Fruit fly (Drosophila melanogaster) whole organism, embryonic: ENCODE measurements around the gene CG7878.

Source experiments
- ATbp ChIP-seq: fragments of 200-800 bp; sonication (Bioruptor generic); optimal IDR thresholded peaks from 2 replicates; lab custom pipeline; 2017; ENCODE audit warnings: missing biosample characterization, mild to moderate bottlenecking, missing genetic modification characterization, missing genetic modification reagents
- CG11085 ChIP-seq: fragments of 200-800 bp; sonication (Bioruptor generic); IDR thresholded peaks from 2 replicates; pipeline ENCODE4 v1.3.6; 2022; ENCODE audit warnings: missing biosample characterization, missing genetic modification characterization
- CG11247 ChIP-seq: fragments of 200-800 bp; sonication (Bioruptor generic); IDR thresholded peaks from 2 replicates; pipeline ENCODE4 v1.3.6; 2022; ENCODE audit warnings: missing biosample characterization, missing genetic modification characterization
- CG12942 ChIP-seq: fragments of 200-800 bp; sonication (Bioruptor generic); optimal IDR thresholded peaks from 3 replicates; lab custom pipeline; 2016; ENCODE audit warnings: missing biosample characterization, missing genetic modification characterization
- CG13624 ChIP-seq: fragments of 200-800 bp; sonication (Bioruptor generic); optimal IDR thresholded peaks from 2 replicates; lab custom pipeline; 2016; ENCODE audit warnings: missing biosample characterization, missing genetic modification characterization
- CG13775 ChIP-seq: fragments of 200-800 bp; sonication (Bioruptor generic); optimal IDR thresholded peaks from 3 replicates; lab custom pipeline; 2017; ENCODE audit warnings: missing biosample characterization, mild to moderate bottlenecking, missing genetic modification characterization
- CG17328 ChIP-seq: fragments of 200-800 bp; sonication (Bioruptor generic); IDR thresholded peaks from 2 replicates; pipeline ENCODE4 v1.3.6; 2022; ENCODE audit warnings: missing biosample characterization, missing genetic modification characterization
- CG17385 ChIP-seq: fragments of 200-800 bp; sonication (Bioruptor generic); optimal IDR thresholded peaks from 3 replicates; lab custom pipeline; 2018; ENCODE audit warnings: missing biosample characterization, mild to moderate bottlenecking, missing genetic modification characterization
- CG18476 ChIP-seq: fragments of 200-800 bp; sonication (Bioruptor generic); optimal IDR thresholded peaks from 2 replicates; lab custom pipeline; 2016; ENCODE audit warnings: missing biosample characterization, mild to moderate bottlenecking, missing genetic modification characterization
- CG2116 ChIP-seq: fragments of 200-800 bp; sonication (Bioruptor generic); optimal IDR thresholded peaks from 3 replicates; lab custom pipeline; 2018; ENCODE audit warnings: missing biosample characterization, mild to moderate bottlenecking, missing genetic modification characterization
- CG30403 ChIP-seq: fragments of 200-800 bp; sonication (Bioruptor generic); optimal IDR thresholded peaks from 3 replicates; lab custom pipeline; 2016; ENCODE audit warnings: missing biosample characterization, missing genetic modification characterization
- CG3281 ChIP-seq: fragments of 200-800 bp; sonication (Bioruptor generic); optimal IDR thresholded peaks from 3 replicates; lab custom pipeline; 2017; ENCODE audit warnings: missing biosample characterization, mild to moderate bottlenecking, missing genetic modification characterization
- CG3407 ChIP-seq: fragments of 200-800 bp; sonication (Bioruptor generic); optimal IDR thresholded peaks from 2 replicates; lab custom pipeline; 2018; ENCODE audit warnings: missing biosample characterization, mild to moderate bottlenecking, missing genetic modification characterization
- CG4328 ChIP-seq: fragments of 200-800 bp; sonication (Bioruptor generic); optimal IDR thresholded peaks from 3 replicates; lab custom pipeline; 2017; ENCODE audit warnings: missing biosample characterization, missing genetic modification reagents, missing genetic modification characterization
- CG4854 ChIP-seq: fragments of 200-800 bp; sonication (Bioruptor generic); optimal IDR thresholded peaks from 2 replicates; lab custom pipeline; 2016; ENCODE audit warnings: missing biosample characterization, missing genetic modification characterization, inconsistent platforms
- CG7963 ChIP-seq: fragments of 200-800 bp; sonication (Bioruptor generic); IDR thresholded peaks from 3 replicates; pipeline ENCODE4 v1.3.6; 2022; ENCODE audit warnings: missing biosample characterization, missing genetic modification characterization; ENCODE audit not compliant: partially characterized antibody
- CHES-1-like ChIP-seq: fragments of 200-800 bp; sonication (Bioruptor generic); optimal IDR thresholded peaks from 2 replicates; lab custom pipeline; 2016; ENCODE audit warnings: missing biosample characterization, missing genetic modification characterization
- D19A ChIP-seq: fragments of 200-800 bp; optimal IDR thresholded peaks from 3 replicates; lab custom pipeline; 2019; ENCODE audit warnings: missing biosample characterization, mild to moderate bottlenecking, missing genetic modification characterization, moderate library complexity
- H2.0 ChIP-seq: fragments of 200-800 bp; sonication (Bioruptor generic); IDR thresholded peaks from 2 replicates; pipeline ENCODE4 v1.3.6; 2022; ENCODE audit warnings: missing biosample characterization, missing genetic modification characterization
- Kr ChIP-seq: fragments of 200-800 bp; sonication (Bioruptor generic); optimal IDR thresholded peaks from 2 replicates; lab custom pipeline; 2017; ENCODE audit warnings: missing biosample characterization, mild to moderate bottlenecking, missing genetic modification characterization
- MESR4 ChIP-seq: fragments of 200-800 bp; sonication (Bioruptor generic); optimal IDR thresholded peaks from 2 replicates; lab custom pipeline; 2018; ENCODE audit warnings: missing biosample characterization, mild to moderate bottlenecking, missing genetic modification characterization, moderate library complexity
- Med ChIP-seq: fragments of 200-800 bp; sonication (Bioruptor generic); peaks from one replicate; lab custom pipeline; 2016; ENCODE audit warnings: missing biosample characterization, missing genetic modification characterization, mild to moderate bottlenecking, inconsistent platforms, moderate library complexity
- Mrtf ChIP-seq: fragments of 200-800 bp; sonication (Bioruptor generic); IDR thresholded peaks from 3 replicates; pipeline ENCODE4 v1.3.6; 2022; ENCODE audit warnings: missing biosample characterization, missing genetic modification characterization
- Neu2 ChIP-seq: fragments of 200-800 bp; sonication (Bioruptor generic); optimal IDR thresholded peaks from 3 replicates; lab custom pipeline; 2016; ENCODE audit warnings: missing biosample characterization, missing genetic modification characterization, borderline replicate concordance
- NfI ChIP-seq: fragments of 200-800 bp; sonication (Bioruptor generic); optimal IDR thresholded peaks from 3 replicates; lab custom pipeline; 2018; ENCODE audit warnings: missing biosample characterization, mild to moderate bottlenecking, missing genetic modification characterization, moderate library complexity
- Oli ChIP-seq: fragments of 200-800 bp; sonication (Bioruptor generic); optimal IDR thresholded peaks from 2 replicates; lab custom pipeline; 2018; ENCODE audit warnings: missing biosample characterization, mild to moderate bottlenecking, missing genetic modification characterization, moderate library complexity
- Ptx1 ChIP-seq: fragments of 200-800 bp; sonication (Bioruptor generic); IDR thresholded peaks from 2 replicates; pipeline ENCODE4 v1.3.6; 2022; ENCODE audit warnings: missing biosample characterization, missing genetic modification characterization
- Rx ChIP-seq: fragments of 200-800 bp; sonication (Bioruptor generic); IDR thresholded peaks from 2 replicates; pipeline ENCODE4 v1.3.6; 2022; ENCODE audit warnings: missing biosample characterization, missing genetic modification characterization
- Side ChIP-seq: fragments of 200-800 bp; sonication (Bioruptor generic); optimal IDR thresholded peaks from 2 replicates; lab custom pipeline; 2016; ENCODE audit warnings: missing biosample characterization, missing genetic modification characterization
- ab ChIP-seq: fragments of 200-800 bp; sonication (Bioruptor generic); optimal IDR thresholded peaks from 2 replicates; lab custom pipeline; 2016; ENCODE audit warnings: missing biosample characterization, missing genetic modification characterization
- aop ChIP-seq: fragments of 200-800 bp; sonication (Bioruptor generic); IDR thresholded peaks from 2 replicates; pipeline ENCODE4 v1.3.6; 2022; ENCODE audit warnings: missing biosample characterization, missing genetic modification characterization
- bowl ChIP-seq: fragments of 200-800 bp; sonication (Bioruptor generic); IDR thresholded peaks from 2 replicates; pipeline ENCODE4 v1.3.6; 2022; ENCODE audit warnings: missing biosample characterization, missing genetic modification characterization
- chif ChIP-seq, 2 experiments: fragments of 200-800 bp; sonication (Bioruptor generic); optimal IDR thresholded peaks; 3 replicates each; lab custom pipeline; 2016; ENCODE audit warnings: missing biosample characterization in 2 of 2, missing genetic modification characterization in 2 of 2
- ewg ChIP-seq: fragments of 200-800 bp; sonication (Bioruptor generic); optimal IDR thresholded peaks from 3 replicates; lab custom pipeline; 2017; ENCODE audit warnings: mild to moderate bottlenecking, missing biosample characterization, missing genetic modification reagents, missing genetic modification characterization
- exex ChIP-seq: fragments of 200-800 bp; sonication (Bioruptor generic); optimal IDR thresholded peaks from 4 replicates; lab custom pipeline; 2018; ENCODE audit warnings: missing biosample characterization, mild to moderate bottlenecking, missing genetic modification characterization, moderate library complexity
- gem ChIP-seq: fragments of 200-800 bp; sonication (Bioruptor generic); optimal IDR thresholded peaks from 2 replicates; lab custom pipeline; 2019; ENCODE audit warnings: missing biosample characterization, mild to moderate bottlenecking, missing genetic modification characterization, moderate library complexity
- grn ChIP-seq: fragments of 200-800 bp; sonication (Bioruptor generic); optimal IDR thresholded peaks from 3 replicates; lab custom pipeline; 2017; ENCODE audit warnings: missing biosample characterization, missing genetic modification characterization
- gsb-n ChIP-seq: fragments of 200-800 bp; sonication (Bioruptor generic); optimal IDR thresholded peaks from 3 replicates; lab custom pipeline; 2018; ENCODE audit warnings: missing biosample characterization, mild to moderate bottlenecking, missing genetic modification characterization
- nom ChIP-seq: fragments of 200-800 bp; sonication (Bioruptor generic); optimal IDR thresholded peaks from 2 replicates; lab custom pipeline; 2017; ENCODE audit warnings: missing biosample characterization, missing genetic modification characterization, mild to moderate bottlenecking, moderate library complexity, missing genetic modification reagents
- peb ChIP-seq: fragments of 200-800 bp; sonication (Bioruptor generic); IDR thresholded peaks from 2 replicates; pipeline ENCODE4 v1.3.6; 2022; ENCODE audit warnings: missing biosample characterization, missing genetic modification characterization
- pho ChIP-seq: fragments of 200-800 bp; sonication (Bioruptor generic); optimal IDR thresholded peaks from 2 replicates; lab custom pipeline; 2016; ENCODE audit warnings: missing biosample characterization, missing genetic modification characterization
- pita ChIP-seq: fragments of 200-800 bp; sonication (Bioruptor generic); optimal IDR thresholded peaks from 2 replicates; lab custom pipeline; 2017; ENCODE audit warnings: missing biosample characterization, mild to moderate bottlenecking, missing genetic modification characterization
- shn ChIP-seq: fragments of 200-800 bp; sonication (Bioruptor generic); optimal IDR thresholded peaks from 3 replicates; lab custom pipeline; 2016; ENCODE audit warnings: missing biosample characterization, missing genetic modification characterization
- sqz ChIP-seq: fragments of 200-800 bp; sonication (Bioruptor generic); optimal IDR thresholded peaks from 3 replicates; lab custom pipeline; 2018; ENCODE audit warnings: missing biosample characterization, mild to moderate bottlenecking, missing genetic modification characterization
- tll ChIP-seq, 2 experiments: fragments of 200-800 bp in 1 of 2; fragments of >200 bp in 1 of 2; sonication (Bioruptor generic) in 1 of 2; optimal IDR thresholded peaks; 2 replicates each; lab custom pipeline; 2017 to 2019; ENCODE audit warnings: missing biosample characterization in 2 of 2, missing genetic modification characterization in 2 of 2, mild to moderate bottlenecking in 1 of 2, moderate library complexity in 1 of 2
- zen ChIP-seq: fragments of 200-800 bp; sonication (Bioruptor generic); optimal IDR thresholded peaks from 3 replicates; lab custom pipeline; 2018; ENCODE audit warnings: missing biosample characterization, mild to moderate bottlenecking, missing genetic modification characterization, moderate library complexity

CG7878 gene

dm6 chr3R:8105839-8106718 lies 16.4 kb upstream of the CG7878 start (continued):
- no peak for TF ChIP-seq pho (GFP tag; lab: Kevin White, UChicago)
- no peak for TF ChIP-seq CG3407 (GFP tag; lab: Kevin White, UChicago)
- no peak for TF ChIP-seq Mrtf (GFP tag; lab: Robert Waterston, UW)
- TF ChIP-seq Kr: no peak
- no peak for TF ChIP-seq CG11247 (GFP tag; lab: Robert Waterston, UW)
- peak; percentile 22 for TF ChIP-seq NfI (GFP tag; lab: Kevin White, UChicago)
- TF ChIP-seq sqz (GFP tag; lab: Kevin White, UChicago): peak; percentile 93
- no peak for TF ChIP-seq MESR4 (GFP tag; lab: Kevin White, UChicago)
- TF ChIP-seq pita (GFP tag; lab: Kevin White, UChicago): no peak
- TF ChIP-seq ab (GFP tag; lab: Kevin White, UChicago): no peak
- TF ChIP-seq Neu2 (GFP tag; lab: Kevin White, UChicago): no peak
- peak; percentile 67 for TF ChIP-seq shn (GFP tag; lab: Kevin White, UChicago)
- TF ChIP-seq CG18476 (GFP tag; lab: Kevin White, UChicago): no peak
- TF ChIP-seq zen (tag; lab: Kevin White, UChicago): no peak
- TF ChIP-seq CG4854 (GFP tag; lab: Kevin White, UChicago): no peak
- TF ChIP-seq exex: peak; percentile 40
- TF ChIP-seq CG11085: no peak
- peak; percentile 42 for TF ChIP-seq CG17385 (GFP tag; lab: Kevin White, UChicago)
- peak; percentile 39 for TF ChIP-seq CG13624 (GFP tag; lab: Kevin White, UChicago)
- no peak for TF ChIP-seq CG4328 (GFP tag; lab: Kevin White, UChicago)
- TF ChIP-seq CG13775 (GFP tag; lab: Kevin White, UChicago): no peak
- TF ChIP-seq H2.0 (GFP tag; lab: Robert Waterston, UW): no peak
- no peak for TF ChIP-seq CG17328 (GFP tag; lab: Robert Waterston, UW)
- no peak for TF ChIP-seq bowl (GFP tag; lab: Robert Waterston, UW)
- TF ChIP-seq chif (GFP tag; optimal IDR thresholded peaks at IDR 0.05; lab: Kevin White, UChicago): no peak
- no peak for TF ChIP-seq grn
- no peak for TF ChIP-seq CG30403 (GFP tag; lab: Kevin White, UChicago)
- peak; percentile 15 to 66 for TF ChIP-seq tll (GFP tag; optimal IDR thresholded peaks at IDR 0.05; lab: Kevin White, UChicago)
- TF ChIP-seq Rx (GFP tag; lab: Robert Waterston, UW): no peak
- peak; percentile 31 for TF ChIP-seq Side (GFP tag; lab: Kevin White, UChicago)

dm6 chr3R:8106909-8107841 lies 15.3 kb upstream of the CG7878 start:
- TF ChIP-seq CG7963 (GFP tag; lab: Robert Waterston, UW) (no peak), CG12942 (no peak), CG3281 (peak; percentile 17), gem (peak; percentile 0), nom (peak; percentile 67), ewg (no peak), exex (peak; percentile 70), aop (GFP tag; lab: Robert Waterston, UW) (no peak), Oli (tag; lab: Kevin White, UChicago) (peak; percentile 9), CG2116 (GFP tag; lab: Kevin White, UChicago) (peak; percentile 5), ATbp (peak; percentile 4), CHES-1-like (no peak), gsb-n (tag; lab: Kevin White, UChicago) (no peak), D19A (tag; lab: Kevin White, UChicago) (peak; percentile 50), Kr (no peak), Med (GFP tag; lab: Kevin White, UChicago) (peak; percentile 46), peb (GFP tag; lab: Robert Waterston, UW) (no peak), Ptx1 (GFP tag; lab: Robert Waterston, UW) (no peak)
